Worm (Caenorhabditis elegans): ENCODE data around the gene nep-8.

Gene nep-8

DNA sequence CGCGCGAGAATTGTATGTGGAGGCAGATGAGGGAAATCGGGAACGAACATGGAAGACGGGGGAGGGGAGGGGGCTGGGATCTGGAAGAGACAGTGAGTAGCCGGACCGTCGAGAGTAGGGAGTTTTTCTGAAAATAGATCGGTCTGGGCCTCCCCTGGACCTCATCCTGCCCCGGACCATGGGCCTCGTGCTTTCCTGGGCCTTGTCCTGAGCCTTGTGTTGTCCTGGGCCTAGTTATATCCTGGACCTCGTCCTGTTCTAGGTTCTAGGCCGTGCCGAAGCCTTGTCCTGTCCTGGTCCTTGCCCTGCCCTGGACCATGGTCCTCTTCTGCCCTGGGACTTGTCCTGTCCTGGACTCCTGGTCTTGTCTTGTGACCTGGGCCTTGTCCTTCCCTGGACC, 33.8 kb downstream of the nep-8 start:
- peak; percentile 58 for TF ChIP-seq zfh-2 (GFP tag; conservative IDR thresholded peaks at IDR 0.05)
- no peak for TF ChIP-seq unc-62 (GFP tag; optimal IDR thresholded peaks at IDR 0.05)
- no peak for TF ChIP-seq F33H1.4 (GFP tag; IDR thresholded peaks at IDR 0.05)
- TF ChIP-seq aptf-3 (GFP tag; IDR thresholded peaks at IDR 0.05) = 0 out of 2 replicates have a peak, but pooled peaks have one; percentile 46
- no peak for TF ChIP-seq ets-4 (GFP tag; optimal IDR thresholded peaks at IDR 0.05)
- TF ChIP-seq snpc-3.4 (tag; optimal IDR thresholded peaks at IDR 0.05) = no peak
- TF ChIP-seq egrh-3 (GFP tag; IDR thresholded peaks at IDR 0.05) = peak; percentile 43; the same call in 1 of the 2 replicates
- TF ChIP-seq ztf-28 (GFP tag; IDR thresholded peaks at IDR 0.05) = no peak
- no peak for TF ChIP-seq K12H6.12 (tag; optimal IDR thresholded peaks at IDR 0.05)

- TF ChIP-seq aptf-3 (GFP tag; IDR thresholded peaks at IDR 0.05) (no peak), lin-35 (GFP tag; optimal IDR thresholded peaks at IDR 0.05) (no peak), T26A5.8 (tag; optimal IDR thresholded peaks at IDR 0.05) (no peak), snpc-3.4 (tag; optimal IDR thresholded peaks at IDR 0.05) (no peak), fkh-3 (tag; optimal IDR thresholded peaks at IDR 0.05) (no peak), akir-1 (GFP tag; optimal IDR thresholded peaks at IDR 0.05) (no peak), tlf-1 (GFP tag; optimal IDR thresholded peaks at IDR 0.05) (no peak), egl-18 (GFP tag; IDR thresholded peaks at IDR 0.05) (no peak), attf-3 (GFP tag; conservative IDR thresholded peaks at IDR 0.05) (no peak), snpc-4 (GFP tag; optimal IDR thresholded peaks at IDR 0.05) (no peak), snpc-4 (tag; optimal IDR thresholded peaks at IDR 0.05) (no peak), F52B5.7 (tag; optimal IDR thresholded peaks at IDR 0.05) (no peak), lin-40 (tag; optimal IDR thresholded peaks at IDR 0.05) (no peak), F23B12.7 (tag; optimal IDR thresholded peaks at IDR 0.05; ENCODE audit: insufficient read depth) (no peak)
Observed at ce11 chrII:3438280-3438679, 34.6 kb downstream of the nep-8 start.

ce11 chrII:3439244-3439698, 35.6 kb downstream of the nep-8 start:
- TF ChIP-seq F37B4.10 (GFP tag; IDR thresholded peaks at IDR 0.05) = no peak
- no peak for TF ChIP-seq tbx-9 (tag; optimal IDR thresholded peaks at IDR 0.05; ENCODE audit: borderline replicate concordance)
- TF ChIP-seq snpc-1.1 (tag; optimal IDR thresholded peaks at IDR 0.05; ENCODE audit: insufficient read depth) = peak; percentile 7
- TF ChIP-seq Y95B8A.8 (GFP tag; IDR thresholded peaks at IDR 0.05) = no peak
- TF ChIP-seq F57A8.1 (GFP tag; optimal IDR thresholded peaks at IDR 0.05) = peak; percentile 81
- TF ChIP-seq repo-1 (tag; optimal IDR thresholded peaks at IDR 0.05) = peak; percentile 82
- TF ChIP-seq F39B2.1 (GFP tag; IDR thresholded peaks at IDR 0.05) = no peak
- TF ChIP-seq lin-35 (GFP tag; optimal IDR thresholded peaks at IDR 0.05) = peak in 1 of 3 experiments; percentile 39
- peak; percentile 51 for TF ChIP-seq hrde-1 (tag; optimal IDR thresholded peaks at IDR 0.05; ENCODE audit: borderline replicate concordance)
- TF ChIP-seq efl-1 (GFP tag; optimal IDR thresholded peaks at IDR 0.05) = no peak
- peak; percentile 80 for TF ChIP-seq die-1 (tag; optimal IDR thresholded peaks at IDR 0.05)
- peak; percentile 84; the same call in 1 of the 2 replicates for TF ChIP-seq B0336.3 (GFP tag; IDR thresholded peaks at IDR 0.05)
- no peak for TF ChIP-seq madf-8 (GFP tag; conservative IDR thresholded peaks at IDR 0.05)
- TF ChIP-seq F22D6.2 (tag; optimal IDR thresholded peaks at IDR 0.05) = no peak
- TF ChIP-seq mes-4 (tag; optimal IDR thresholded peaks at IDR 0.05) = peak; percentile 40
- TF ChIP-seq lin-26 (GFP tag; IDR thresholded peaks at IDR 0.05) = peak; percentile 96
- peak; percentile 84 for TF ChIP-seq ztf-26 (tag; optimal IDR thresholded peaks at IDR 0.05)
- peak; percentile 79 for TF ChIP-seq nhr-80 (tag; optimal IDR thresholded peaks at IDR 0.05)
- TF ChIP-seq sdz-38 (tag; optimal IDR thresholded peaks at IDR 0.05) = no peak
- peak; percentile 43; the same call in 1 of the 2 replicates for TF ChIP-seq aptf-2 (GFP tag; conservative IDR thresholded peaks at IDR 0.05)
- TF ChIP-seq bed-1 (GFP tag; IDR thresholded peaks at IDR 0.05) = no peak
- TF ChIP-seq dpl-1 (GFP tag; optimal IDR thresholded peaks at IDR 0.05) = no peak
- TF ChIP-seq B0261.1 (tag; optimal IDR thresholded peaks at IDR 0.05) = peak; percentile 97
- TF ChIP-seq F10E7.11 (tag; optimal IDR thresholded peaks at IDR 0.05) = peak; percentile 65
- TF ChIP-seq zfh-2 (GFP tag; conservative IDR thresholded peaks at IDR 0.05) = peak; percentile 92
- no peak for TF ChIP-seq K11D2.4 (GFP tag; IDR thresholded peaks at IDR 0.05)
- TF ChIP-seq madf-6 (GFP tag; IDR thresholded peaks at IDR 0.05) = peak; percentile 69
- 0 out of 2 replicates have a peak, but pooled peaks have one; percentile 39 for TF ChIP-seq attf-6 (GFP tag; IDR thresholded peaks at IDR 0.05)
